Fruit fly (Drosophila melanogaster) whole organism, adult: ENCODE data around the gene cbt.

Source experiments
- CG11617 ChIP-seq: fragments of 200-800 bp; sonication (Bioruptor generic); optimal IDR thresholded peaks from 2 replicates; lab custom pipeline; 2017; ENCODE audit warnings: mild to moderate bottlenecking, missing biosample characterization, missing genetic modification reagents, missing genetic modification characterization
- CG12768 ChIP-seq: fragments of 200-800 bp; sonication (Bioruptor generic); optimal IDR thresholded peaks from 2 replicates; lab custom pipeline; 2017; ENCODE audit warnings: missing biosample characterization, missing genetic modification characterization, mild to moderate bottlenecking, moderate library complexity, missing genetic modification reagents
- CG14711 ChIP-seq: fragments of 200-800 bp; sonication (Bioruptor generic); optimal IDR thresholded peaks from 2 replicates; lab custom pipeline; 2018; ENCODE audit warnings: missing biosample characterization, mild to moderate bottlenecking, missing genetic modification characterization, moderate library complexity
- CG1620 ChIP-seq: fragments of 200-800 bp; sonication (Bioruptor generic); optimal IDR thresholded peaks from 2 replicates; lab custom pipeline; 2016; ENCODE audit warnings: missing biosample characterization, missing genetic modification characterization
- CG33017 ChIP-seq: fragments of 200-800 bp; sonication (Bioruptor generic); optimal IDR thresholded peaks from 2 replicates; lab custom pipeline; 2018; ENCODE audit warnings: missing biosample characterization, mild to moderate bottlenecking, missing genetic modification characterization, moderate library complexity
- CG5204 ChIP-seq: fragments of 200-800 bp; sonication (Bioruptor generic); optimal IDR thresholded peaks from 2 replicates; lab custom pipeline; 2016; ENCODE audit warnings: missing biosample characterization, missing genetic modification characterization
- CG7045 ChIP-seq: fragments of 200-800 bp; sonication (Bioruptor generic); optimal IDR thresholded peaks from 2 replicates; lab custom pipeline; 2017; ENCODE audit warnings: missing biosample characterization, mild to moderate bottlenecking, missing genetic modification characterization
- CG7101 ChIP-seq: fragments of 200-800 bp; sonication (Bioruptor generic); optimal IDR thresholded peaks from 2 replicates; lab custom pipeline; 2018; ENCODE audit warnings: missing biosample characterization, mild to moderate bottlenecking, missing genetic modification characterization, moderate library complexity
- Clk ChIP-seq: fragments of 200-800 bp; sonication (Bioruptor generic); optimal IDR thresholded peaks from 2 replicates; lab custom pipeline; 2017; ENCODE audit warnings: missing biosample characterization, missing genetic modification characterization
- Crg-1 ChIP-seq: fragments of 200-800 bp; sonication (Bioruptor generic); optimal IDR thresholded peaks from 2 replicates; lab custom pipeline; 2016; ENCODE audit warnings: missing biosample characterization, missing genetic modification characterization
- Hr96 ChIP-seq: fragments of 200-800 bp; sonication (Bioruptor generic); optimal IDR thresholded peaks from 2 replicates; lab custom pipeline; 2016; ENCODE audit warnings: missing biosample characterization, missing genetic modification characterization
- Mnt ChIP-seq: fragments of 200-800 bp; sonication (Bioruptor generic); optimal IDR thresholded peaks from 2 replicates; lab custom pipeline; 2016; ENCODE audit warnings: missing biosample characterization, mild to moderate bottlenecking, missing genetic modification characterization
- bab1 ChIP-seq: fragments of 200-800 bp; sonication (Bioruptor generic); optimal IDR thresholded peaks from 3 replicates; lab custom pipeline; 2019; ENCODE audit warnings: missing biosample characterization, mild to moderate bottlenecking, missing genetic modification characterization, moderate library complexity
- cic ChIP-seq: fragments of 200-800 bp; sonication (Bioruptor generic); optimal IDR thresholded peaks from 2 replicates; lab custom pipeline; 2017; ENCODE audit warnings: missing biosample characterization, mild to moderate bottlenecking, missing genetic modification characterization, moderate library complexity
- cnc ChIP-seq, 2 experiments: fragments of >200 bp; optimal IDR thresholded peaks; 2 replicates each; lab custom pipeline; 2017
- kay ChIP-seq: fragments of 200-800 bp; sonication (Bioruptor generic); peaks from one replicate; lab custom pipeline; 2016; ENCODE audit warnings: missing biosample characterization, missing genetic modification characterization, borderline replicate concordance
- ovo ChIP-seq: fragments of 200-800 bp; sonication (Bioruptor generic); optimal IDR thresholded peaks from 2 replicates; lab custom pipeline; 2016; ENCODE audit warnings: missing biosample characterization, missing genetic modification characterization
- pad ChIP-seq: fragments of 200-800 bp; sonication (Bioruptor generic); optimal IDR thresholded peaks from 3 replicates; lab custom pipeline; 2017; ENCODE audit warnings: missing biosample characterization, missing genetic modification characterization, mild to moderate bottlenecking, moderate library complexity, missing genetic modification reagents
- tj ChIP-seq: fragments of 200-800 bp; sonication (Bioruptor generic); optimal IDR thresholded peaks from 3 replicates; lab custom pipeline; 2017; ENCODE audit warnings: missing biosample characterization, mild to moderate bottlenecking, missing genetic modification characterization, moderate library complexity
- toe ChIP-seq: fragments of 200-800 bp; sonication (Bioruptor generic); optimal IDR thresholded peaks from 2 replicates; lab custom pipeline; 2016; ENCODE audit warnings: missing biosample characterization, missing genetic modification characterization

Gene cbt

DNA sequence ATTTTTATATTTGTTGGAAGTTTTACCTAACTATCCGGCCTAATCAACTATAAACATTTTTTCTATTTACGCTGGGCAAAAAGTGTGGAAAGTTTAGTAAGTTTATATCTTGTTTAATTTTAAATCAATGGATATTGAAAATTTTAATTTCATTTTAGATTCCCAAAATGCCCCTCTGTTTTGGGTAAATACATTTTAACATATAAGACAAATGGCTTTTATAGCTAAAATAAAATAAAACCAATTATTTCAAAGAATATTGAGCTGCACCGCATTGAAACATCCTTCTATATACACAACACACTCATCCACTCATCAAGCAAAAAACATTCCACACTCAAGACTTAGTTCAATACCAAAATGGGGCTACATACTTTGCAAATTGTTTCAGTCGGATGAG, 3.6 kb downstream of the cbt start, which contains the start of gene ush:
Gene ush, plus strand, starts transcription at position 301 of the 400 bp plus-strand sequence.
- TF ChIP-seq CG5204 (GFP tag; lab: Kevin White, UChicago) (no peak), CG12768 (GFP tag; lab: Kevin White, UChicago) (no peak), bab1 (no peak), Clk (GFP tag; lab: Kevin White, UChicago) (no peak), CG33017 (tag; lab: Kevin White, UChicago) (no peak), ovo (no peak), CG7101 (tag; lab: Kevin White, UChicago) (no peak), CG1620 (GFP tag; lab: Kevin White, UChicago) (no peak)

DNA sequence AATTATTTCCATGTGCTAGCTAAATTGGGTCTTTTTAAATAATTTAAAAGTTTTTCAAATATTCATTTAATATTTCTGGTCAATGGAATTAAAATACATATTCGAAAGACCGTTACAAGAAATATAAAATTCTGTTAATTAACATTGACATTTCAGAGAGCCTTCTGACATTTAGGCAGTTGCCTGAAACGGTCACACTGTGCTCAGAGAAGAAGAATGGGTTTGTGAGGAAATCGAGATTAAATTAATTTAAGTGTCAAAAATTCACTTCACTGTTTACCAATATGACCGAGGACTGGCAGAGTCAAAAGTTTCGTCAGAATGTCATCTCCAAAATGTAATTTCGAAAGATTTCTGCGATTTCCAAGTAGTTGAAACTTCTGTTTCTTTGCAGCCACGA, 6.7 kb downstream of the cbt start, which contains the start of gene MED15:
Gene MED15, plus strand, starts transcription at position 185 of the 400 bp plus-strand sequence.
- TF ChIP-seq kay (GFP tag; lab: Kevin White, UChicago) = peak; percentile 90
- no peak for TF ChIP-seq ovo
- TF ChIP-seq Crg-1 = no peak
- TF ChIP-seq bab1 = no peak
- TF ChIP-seq Mnt (GFP tag; lab: Kevin White, UChicago) = no peak
- TF ChIP-seq CG7045 (GFP tag; lab: Kevin White, UChicago) = no peak
- no peak for TF ChIP-seq toe (GFP tag; lab: Kevin White, UChicago)
- TF ChIP-seq pad = no peak

DNA sequence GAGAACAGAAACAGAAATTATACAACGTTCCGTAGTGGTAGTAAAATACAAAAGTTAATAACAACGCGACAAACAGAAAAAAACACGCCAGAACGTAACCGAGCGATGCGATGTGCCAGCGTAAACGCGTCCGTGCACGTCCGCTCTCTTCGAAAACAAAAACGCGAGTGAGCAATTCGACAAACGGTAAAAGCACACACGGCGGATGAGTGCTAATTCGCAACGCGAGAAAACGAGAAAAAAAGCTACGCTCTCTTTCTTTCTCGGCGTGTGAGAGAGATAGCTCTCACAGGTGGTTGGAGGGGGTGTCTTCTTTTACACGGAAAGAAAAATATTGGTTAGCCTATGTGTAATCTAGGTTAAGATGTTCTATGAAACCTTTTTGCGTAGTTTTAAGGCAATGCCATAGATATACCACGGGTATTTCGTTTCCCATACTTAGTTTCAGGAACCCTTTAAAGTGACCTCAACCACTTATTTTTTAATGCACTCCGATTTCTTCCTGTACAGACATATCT, 7.4 kb downstream of the cbt start, which contains the start of gene CG4297:
Gene CG4297, minus strand, starts transcription at position 128 of the 518 bp plus-strand sequence.
- peak; percentile 75 for TF ChIP-seq CG5204 (GFP tag; lab: Kevin White, UChicago)
- peak; percentile 82 for TF ChIP-seq Hr96 (GFP tag; lab: Kevin White, UChicago)
- TF ChIP-seq kay (GFP tag; lab: Kevin White, UChicago) = no peak
- TF ChIP-seq pad = peak; percentile 85
- peak; percentile 87 for TF ChIP-seq CG7045 (GFP tag; lab: Kevin White, UChicago)
- TF ChIP-seq CG11617 (GFP tag; lab: Kevin White, UChicago) = peak; percentile 84
- TF ChIP-seq toe (GFP tag; lab: Kevin White, UChicago) = peak; percentile 81
- TF ChIP-seq CG33017 (tag; lab: Kevin White, UChicago) = peak; percentile 76
- peak; percentile 85 for TF ChIP-seq Clk (GFP tag; lab: Kevin White, UChicago)
- peak; percentile 84 for TF ChIP-seq CG12768 (GFP tag; lab: Kevin White, UChicago)
- TF ChIP-seq CG7101 (tag; lab: Kevin White, UChicago) = peak; percentile 78
- TF ChIP-seq Crg-1 = peak; percentile 61
- TF ChIP-seq cic (GFP tag; lab: Kevin White, UChicago) = peak; percentile 94
- peak; percentile 93 for TF ChIP-seq ovo
- TF ChIP-seq cnc (optimal IDR thresholded peaks at IDR 0.05; lab: Kevin White, UChicago) = no peak
- peak; percentile 77 for TF ChIP-seq bab1
- peak; percentile 59 for TF ChIP-seq tj (GFP tag; lab: Kevin White, UChicago)
- TF ChIP-seq CG14711 = peak; percentile 66
- TF ChIP-seq CG1620 (GFP tag; lab: Kevin White, UChicago) = peak; percentile 59
- TF ChIP-seq Mnt (GFP tag; lab: Kevin White, UChicago) = peak; percentile 85

DNA sequence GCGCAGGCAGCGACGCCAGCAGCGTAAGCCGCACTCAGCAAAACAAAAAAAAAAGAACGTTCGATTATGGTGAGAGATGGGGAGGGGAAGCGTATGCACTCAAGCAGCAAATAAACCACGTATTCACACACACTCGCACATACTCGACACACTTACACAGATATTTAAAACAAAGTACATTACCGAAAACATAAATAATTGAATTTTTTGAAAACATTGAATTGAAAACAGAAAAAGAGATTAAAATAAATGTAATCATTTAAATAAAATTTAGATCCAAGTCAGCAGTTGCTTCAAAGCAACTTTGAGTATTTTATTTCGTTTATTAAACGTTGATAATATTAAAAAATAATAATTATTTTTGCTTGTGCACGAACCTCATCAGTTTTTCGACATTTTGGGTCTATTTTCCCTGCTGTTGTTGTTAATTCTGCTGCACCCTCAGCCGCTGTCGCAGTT, 8.4 kb downstream of the cbt start:
- TF ChIP-seq cnc (optimal IDR thresholded peaks at IDR 0.05; lab: Kevin White, UChicago) (no peak), CG12768 (GFP tag; lab: Kevin White, UChicago) (peak; percentile 66), pad (peak; percentile 55), Clk (GFP tag; lab: Kevin White, UChicago) (peak; percentile 34), CG33017 (tag; lab: Kevin White, UChicago) (peak; percentile 78), CG14711 (peak; percentile 80), CG5204 (GFP tag; lab: Kevin White, UChicago) (peak; percentile 60), toe (GFP tag; lab: Kevin White, UChicago) (peak; percentile 41), bab1 (peak; percentile 88), ovo (peak; percentile 44), CG11617 (GFP tag; lab: Kevin White, UChicago) (peak; percentile 86), tj (GFP tag; lab: Kevin White, UChicago) (peak; percentile 79), cic (GFP tag; lab: Kevin White, UChicago) (peak; percentile 36), CG7101 (tag; lab: Kevin White, UChicago) (peak; percentile 85), Crg-1 (peak; percentile 31), Mnt (GFP tag; lab: Kevin White, UChicago) (no peak), CG7045 (GFP tag; lab: Kevin White, UChicago) (peak; percentile 66), Hr96 (GFP tag; lab: Kevin White, UChicago) (no peak), kay (GFP tag; lab: Kevin White, UChicago) (no peak), CG1620 (GFP tag; lab: Kevin White, UChicago) (peak; percentile 14)

DNA sequence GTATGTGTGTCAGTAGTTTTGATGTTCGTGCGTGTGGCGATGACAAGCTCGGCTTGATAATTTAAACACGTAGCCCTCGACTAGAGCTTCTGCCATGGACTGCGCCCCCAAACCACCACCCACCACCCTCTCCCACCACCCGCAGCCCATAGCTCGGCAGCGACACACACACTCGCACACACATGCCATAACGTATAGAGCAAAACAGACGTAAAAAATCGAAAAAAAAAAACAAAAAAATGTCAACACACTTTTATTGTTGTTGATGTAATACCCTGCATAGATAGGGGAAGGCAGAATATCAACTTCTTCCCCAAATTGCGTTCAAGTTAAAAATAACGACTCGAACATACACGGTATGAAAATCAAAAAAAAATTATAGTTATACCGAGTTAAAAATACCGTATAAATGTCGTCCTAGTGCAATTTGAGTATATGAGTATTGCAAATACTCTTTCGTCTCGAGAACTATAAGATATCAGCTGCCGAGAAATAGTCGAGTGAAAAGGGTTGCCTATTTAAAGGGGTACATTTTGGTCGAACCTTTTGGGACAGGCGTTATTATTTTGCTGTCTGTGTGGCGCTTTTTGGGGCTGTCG, 9.1 kb downstream of the cbt start:
- peak; percentile 22 for TF ChIP-seq CG5204 (GFP tag; lab: Kevin White, UChicago)
- TF ChIP-seq CG12768 (GFP tag; lab: Kevin White, UChicago) = peak; percentile 94
- TF ChIP-seq bab1 = peak; percentile 47
- peak; percentile 42 for TF ChIP-seq Crg-1
- peak; percentile 59 for TF ChIP-seq CG33017 (tag; lab: Kevin White, UChicago)
- TF ChIP-seq Clk (GFP tag; lab: Kevin White, UChicago) = peak; percentile 16
- TF ChIP-seq CG1620 (GFP tag; lab: Kevin White, UChicago) = no peak
- peak; percentile 49 for TF ChIP-seq CG7045 (GFP tag; lab: Kevin White, UChicago)
- TF ChIP-seq toe (GFP tag; lab: Kevin White, UChicago) = peak; percentile 18
- no peak for TF ChIP-seq cnc (optimal IDR thresholded peaks at IDR 0.05; lab: Kevin White, UChicago)
- TF ChIP-seq pad = peak; percentile 34
- TF ChIP-seq cic (GFP tag; lab: Kevin White, UChicago) = peak; percentile 61
- peak; percentile 56 for TF ChIP-seq CG14711
- TF ChIP-seq tj (GFP tag; lab: Kevin White, UChicago) = no peak
- peak; percentile 55 for TF ChIP-seq CG7101 (tag; lab: Kevin White, UChicago)
- peak; percentile 75 for TF ChIP-seq kay (GFP tag; lab: Kevin White, UChicago)
- peak; percentile 58 for TF ChIP-seq Hr96 (GFP tag; lab: Kevin White, UChicago)
- TF ChIP-seq CG11617 (GFP tag; lab: Kevin White, UChicago) = no peak
- TF ChIP-seq ovo = no peak
- TF ChIP-seq Mnt (GFP tag; lab: Kevin White, UChicago) = peak; percentile 29
